Worm (Caenorhabditis elegans) whole organism, early embryonic: Measurements from ENCODE around the gene ttr-46.

ENCODE experiments used
- B0310.2 ChIP-seq: sonication (generic microtip); optimal IDR thresholded peaks from 2 replicates; lab custom pipeline; 2016; ENCODE audit warnings: mild to moderate bottlenecking, missing genetic modification characterization, missing compliant biosample characterization
- F13C5.2 ChIP-seq: sonication (generic microtip); optimal IDR thresholded peaks from 2 replicates; lab custom pipeline; 2017; ENCODE audit warnings: mild to moderate bottlenecking, missing genetic modification characterization, inconsistent platforms, missing compliant biosample characterization
- aly-1 ChIP-seq: sonication (generic microtip); optimal IDR thresholded peaks from 2 replicates; lab custom pipeline; 2016; ENCODE audit warnings: missing genetic modification characterization, missing compliant biosample characterization
- ama-1 ChIP-seq: fragments of 150-350 bp; optimal IDR thresholded peaks from 2 replicates; lab custom pipeline; 2014
- ceh-13 ChIP-seq: fragments of 200-800 bp; sonication (Bioruptor generic); optimal IDR thresholded peaks from 2 replicates; lab custom pipeline; 2018; ENCODE audit warnings: mild to moderate bottlenecking, missing genetic modification characterization, missing compliant biosample characterization
- ceh-36 ChIP-seq: sonication (generic microtip); optimal IDR thresholded peaks from 2 replicates; lab custom pipeline; 2016; ENCODE audit warnings: missing genetic modification characterization, inconsistent platforms, missing compliant biosample characterization
- ets-7 ChIP-seq: sonication (generic microtip); optimal IDR thresholded peaks from 2 replicates; lab custom pipeline; 2016; ENCODE audit warnings: missing genotype, missing genetic modification characterization, missing compliant biosample characterization
- flt-1 ChIP-seq: fragments of 200-800 bp; sonication (Bioruptor generic); IDR thresholded peaks from 2 replicates; pipeline ENCODE4 v1.3.6; 2022; ENCODE audit warnings: missing genetic modification characterization, missing compliant biosample characterization
- hmbx-1 ChIP-seq: sonication (generic microtip); optimal IDR thresholded peaks from 2 replicates; lab custom pipeline; 2016; ENCODE audit warnings: mild to moderate bottlenecking, missing genetic modification characterization, missing compliant biosample characterization
- hmg-4 ChIP-seq: fragments of 200-800 bp; sonication (Bioruptor generic); optimal IDR thresholded peaks from 2 replicates; lab custom pipeline; 2018; ENCODE audit warnings: mild to moderate bottlenecking, missing genetic modification characterization, missing compliant biosample characterization
- hnd-1 ChIP-seq: sonication (generic microtip); optimal IDR thresholded peaks from 2 replicates; lab custom pipeline; 2016; ENCODE audit warnings: missing genetic modification characterization, missing compliant biosample characterization
- pes-1 ChIP-seq: fragments of 200-800 bp; sonication (Bioruptor generic); IDR thresholded peaks from 2 replicates; pipeline ENCODE4 v1.3.6; 2022; ENCODE audit warnings: missing genetic modification reagents, missing genetic modification characterization, missing compliant biosample characterization
- scrt-1 ChIP-seq: fragments of 200-800 bp; sonication (Bioruptor generic); IDR thresholded peaks from 2 replicates; pipeline ENCODE4 v1.3.6; 2022; ENCODE audit warnings: missing genetic modification characterization, missing compliant biosample characterization
- sea-1 ChIP-seq: fragments of 200-800 bp; sonication (Bioruptor generic); conservative IDR thresholded peaks from 2 replicates; pipeline ENCODE4 v1.3.6; 2022; ENCODE audit warnings: missing genetic modification characterization, missing compliant biosample characterization
- tbx-11 ChIP-seq: fragments of 200-800 bp; sonication (Bioruptor generic); IDR thresholded peaks from 2 replicates; pipeline ENCODE4 v1.3.6; 2022; ENCODE audit warnings: missing genetic modification characterization, missing compliant biosample characterization
- tbx-37 ChIP-seq: fragments of 200-800 bp; sonication (Bioruptor generic); conservative IDR thresholded peaks from 2 replicates; pipeline ENCODE4 v1.3.6; 2022; ENCODE audit warnings: missing genetic modification reagents, missing genetic modification characterization, missing compliant biosample characterization
- tra-4 ChIP-seq: sonication (generic microtip); optimal IDR thresholded peaks from 2 replicates; lab custom pipeline; 2017; ENCODE audit warnings: missing genetic modification characterization, missing compliant biosample characterization

Gene ttr-46

ce11 chrV:10000760-10001159 is 49.7 kb downstream of the ttr-46 start, which contains the start of gene K08H10.10:
TSS of gene K08H10.10 (plus strand) at chrV:10001060.
- TF ChIP-seq ets-7 (tag; lab: Kevin White, UChicago) (no peak), ceh-36 (tag; lab: Kevin White, UChicago) (no peak), ama-1 (lab: Kevin White, UChicago) (no peak), hnd-1 (tag; lab: Kevin White, UChicago) (no peak), tbx-11 (GFP tag; lab: Robert Waterston, UW) (no peak), hmbx-1 (tag; lab: Kevin White, UChicago) (no peak), hmg-4 (GFP tag; lab: Kevin White, UChicago) (no peak), pes-1 (GFP tag; lab: Robert Waterston, UW) (no peak), tbx-37 (GFP tag; lab: Robert Waterston, UW) (no peak), ceh-13 (GFP tag; lab: Kevin White, UChicago) (no peak), sea-1 (GFP tag; lab: Robert Waterston, UW) (no peak), F13C5.2 (tag; lab: Kevin White, UChicago) (no peak), flt-1 (GFP tag; lab: Robert Waterston, UW) (no peak), B0310.2 (tag; lab: Kevin White, UChicago) (no peak), tra-4 (tag; lab: Kevin White, UChicago) (no peak), scrt-1 (GFP tag; lab: Robert Waterston, UW) (no peak), aly-1 (no peak)
